Worm (Caenorhabditis elegans): Measurements from ENCODE around the gene F53F4.1.

F53F4.1 gene

ce11 chrV:13578637-13579036, 5.9 kb upstream of the F53F4.1 start, which contains the start of gene C50B8.6:
TSS of gene C50B8.6 (plus strand) at chrV:13578972.
- TF ChIP-seq scrt-1 (GFP tag; IDR thresholded peaks at IDR 0.05) (no peak), sea-1 (GFP tag; conservative IDR thresholded peaks at IDR 0.05) (no peak), tbx-37 (GFP tag; conservative IDR thresholded peaks at IDR 0.05) (no peak), B0310.2 (tag; optimal IDR thresholded peaks at IDR 0.05) (no peak), tra-4 (tag; optimal IDR thresholded peaks at IDR 0.05) (no peak), tbx-11 (GFP tag; IDR thresholded peaks at IDR 0.05) (no peak), hmbx-1 (tag; optimal IDR thresholded peaks at IDR 0.05) (no peak), ceh-13 (GFP tag; optimal IDR thresholded peaks at IDR 0.05) (no peak), F13C5.2 (tag; optimal IDR thresholded peaks at IDR 0.05) (no peak), ets-7 (tag; optimal IDR thresholded peaks at IDR 0.05) (no peak)

- TF ChIP-seq tra-4 (tag; optimal IDR thresholded peaks at IDR 0.05) (no peak), scrt-1 (GFP tag; IDR thresholded peaks at IDR 0.05) (no peak), ama-1 (optimal IDR thresholded peaks at IDR 0.05) (no peak), ceh-13 (GFP tag; optimal IDR thresholded peaks at IDR 0.05) (no peak), flt-1 (GFP tag; IDR thresholded peaks at IDR 0.05) (no peak), tbx-11 (GFP tag; IDR thresholded peaks at IDR 0.05) (no peak), ceh-36 (tag; optimal IDR thresholded peaks at IDR 0.05) (no peak), tbx-37 (GFP tag; conservative IDR thresholded peaks at IDR 0.05) (no peak), ets-7 (tag; optimal IDR thresholded peaks at IDR 0.05) (no peak), aly-1 (tag; optimal IDR thresholded peaks at IDR 0.05) (no peak), pes-1 (GFP tag; IDR thresholded peaks at IDR 0.05) (no peak), F13C5.2 (tag; optimal IDR thresholded peaks at IDR 0.05) (no peak), hnd-1 (tag; optimal IDR thresholded peaks at IDR 0.05) (no peak), B0310.2 (tag; optimal IDR thresholded peaks at IDR 0.05) (no peak), hmbx-1 (tag; optimal IDR thresholded peaks at IDR 0.05) (no peak), hmg-4 (GFP tag; optimal IDR thresholded peaks at IDR 0.05) (no peak)
Measured at ce11 chrV:13580696-13581095, 3.9 kb upstream of the F53F4.1 start, which contains the start of gene C50B8.5. TSS of gene C50B8.5 (plus strand) at chrV:13580968.

- no peak for TF ChIP-seq tbx-11 (GFP tag; IDR thresholded peaks at IDR 0.05)
- no peak for TF ChIP-seq ama-1 (optimal IDR thresholded peaks at IDR 0.05)
- TF ChIP-seq pes-1 (GFP tag; IDR thresholded peaks at IDR 0.05): no peak
- no peak for TF ChIP-seq ceh-13 (GFP tag; optimal IDR thresholded peaks at IDR 0.05)
- TF ChIP-seq hmg-4 (GFP tag; optimal IDR thresholded peaks at IDR 0.05): no peak
- no peak for TF ChIP-seq B0310.2 (tag; optimal IDR thresholded peaks at IDR 0.05)
- no peak for TF ChIP-seq F13C5.2 (tag; optimal IDR thresholded peaks at IDR 0.05)
- no peak for TF ChIP-seq aly-1 (tag; optimal IDR thresholded peaks at IDR 0.05)
- no peak for TF ChIP-seq tra-4 (tag; optimal IDR thresholded peaks at IDR 0.05)
- TF ChIP-seq scrt-1 (GFP tag; IDR thresholded peaks at IDR 0.05): no peak
- TF ChIP-seq ets-7 (tag; optimal IDR thresholded peaks at IDR 0.05): no peak
- no peak for TF ChIP-seq flt-1 (GFP tag; IDR thresholded peaks at IDR 0.05)
- no peak for TF ChIP-seq sea-1 (GFP tag; conservative IDR thresholded peaks at IDR 0.05)
- no peak for TF ChIP-seq hmbx-1 (tag; optimal IDR thresholded peaks at IDR 0.05)
- no peak for TF ChIP-seq hnd-1 (tag; optimal IDR thresholded peaks at IDR 0.05)
- TF ChIP-seq ceh-36 (tag; optimal IDR thresholded peaks at IDR 0.05): no peak
Measured at ce11 chrV:13587902-13588301, 3.3 kb downstream of the F53F4.1 start, which contains the start of gene F53F4.17. TSS of gene F53F4.17 (plus strand) at chrV:13588202.

- TF ChIP-seq ets-7 (tag; optimal IDR thresholded peaks at IDR 0.05) (no peak), ceh-13 (GFP tag; optimal IDR thresholded peaks at IDR 0.05) (no peak), tbx-11 (GFP tag; IDR thresholded peaks at IDR 0.05) (no peak), hmbx-1 (tag; optimal IDR thresholded peaks at IDR 0.05) (no peak), B0310.2 (tag; optimal IDR thresholded peaks at IDR 0.05) (no peak), tra-4 (tag; optimal IDR thresholded peaks at IDR 0.05) (no peak), ceh-36 (tag; optimal IDR thresholded peaks at IDR 0.05) (no peak), flt-1 (GFP tag; IDR thresholded peaks at IDR 0.05) (no peak), aly-1 (tag; optimal IDR thresholded peaks at IDR 0.05) (no peak), pes-1 (GFP tag; IDR thresholded peaks at IDR 0.05) (no peak), ama-1 (optimal IDR thresholded peaks at IDR 0.05) (no peak), F13C5.2 (tag; optimal IDR thresholded peaks at IDR 0.05) (no peak)
Measured at ce11 chrV:13589494-13590176, 5.1 kb downstream of the F53F4.1 start, which contains the start of the genes F53F4.2 and F53F4.18. TSS of gene F53F4.2 (minus strand) at chrV:13589594. TSS of gene F53F4.18 (plus strand) at chrV:13590126.

- TF ChIP-seq tra-4 (tag; optimal IDR thresholded peaks at IDR 0.05) (no peak), ets-7 (tag; optimal IDR thresholded peaks at IDR 0.05) (no peak), tbx-11 (GFP tag; IDR thresholded peaks at IDR 0.05) (no peak), F13C5.2 (tag; optimal IDR thresholded peaks at IDR 0.05) (no peak), ama-1 (optimal IDR thresholded peaks at IDR 0.05) (no peak)
Measured at ce11 chrV:13591504-13592174, 7.1 kb downstream of the F53F4.1 start, which contains the start of gene tbcb-1. TSS of gene tbcb-1 (plus strand) at chrV:13592124.

- TF ChIP-seq scrt-1 (GFP tag; IDR thresholded peaks at IDR 0.05) (no peak), F13C5.2 (tag; optimal IDR thresholded peaks at IDR 0.05) (no peak), hmbx-1 (tag; optimal IDR thresholded peaks at IDR 0.05) (no peak), ets-7 (tag; optimal IDR thresholded peaks at IDR 0.05) (no peak), hmg-4 (GFP tag; optimal IDR thresholded peaks at IDR 0.05) (no peak), tra-4 (tag; optimal IDR thresholded peaks at IDR 0.05) (no peak)
Measured at ce11 chrV:13593083-13593482, 8.5 kb downstream of the F53F4.1 start, which contains the start of gene F53F4.4. TSS of gene F53F4.4 (plus strand) at chrV:13593383.

ce11 chrV:13598370-13598769, 13.8 kb downstream of the F53F4.1 start:
- no peak for TF ChIP-seq tbx-37 (GFP tag; conservative IDR thresholded peaks at IDR 0.05)
- TF ChIP-seq aly-1 (tag; optimal IDR thresholded peaks at IDR 0.05): no peak
- no peak for TF ChIP-seq F13C5.2 (tag; optimal IDR thresholded peaks at IDR 0.05)
- no peak for TF ChIP-seq sea-1 (GFP tag; conservative IDR thresholded peaks at IDR 0.05)
- TF ChIP-seq hmbx-1 (tag; optimal IDR thresholded peaks at IDR 0.05): no peak
- TF ChIP-seq hmg-4 (GFP tag; optimal IDR thresholded peaks at IDR 0.05): no peak
- TF ChIP-seq tra-4 (tag; optimal IDR thresholded peaks at IDR 0.05): no peak
- no peak for TF ChIP-seq hnd-1 (tag; optimal IDR thresholded peaks at IDR 0.05)
